Fruit fly (Drosophila melanogaster) ovary, adult (tissue): ENCODE results near the gene CG40439.
"Not testable (repeated sequence)": the region's sequence is repeated elsewhere in the genome, so short reads cannot be mapped to it uniquely, and the experiment has no call there.

ENCODE experiments used
- CG17801 ChIP-seq: fragments of 200-800 bp; optimal IDR thresholded peaks from 2 replicates; lab custom pipeline; 2019; ENCODE audit warnings: missing biosample characterization, mild to moderate bottlenecking, missing genetic modification characterization, moderate library complexity; ENCODE audit not compliant: partially characterized antibody

Gene CG40439

dm6 chr2L:22798269-22798668 lies at the start of gene CG40439:
Gene CG40439, minus strand, starts transcription at chr2L:22798276.
- TF ChIP-seq CG17801 (GFP tag; lab: Kevin White, UChicago), result not testable (repeated sequence)

dm6 chr2L:22843920-22844319 lies 45.8 kb upstream of the CG40439 start, which contains the start of gene CG17715:
Gene CG17715, plus strand, starts transcription at chr2L:22844220.
- TF ChIP-seq CG17801 (GFP tag; lab: Kevin White, UChicago), result not testable (repeated sequence)

dm6 chr2L:22758159-22758558 lies 39.9 kb downstream of the CG40439 start:
- no peak for TF ChIP-seq CG17801 (GFP tag; lab: Kevin White, UChicago)

- TF ChIP-seq CG17801 (GFP tag; lab: Kevin White, UChicago), result no peak
These were observed 41.8 kb downstream of the CG40439 start, which contains the start of gene CG40006 for dm6 chr2L:22756281-22756680. Gene CG40006, minus strand, starts transcription at chr2L:22756349.
